Fruit fly (Drosophila melanogaster) ovary, adult (tissue): ENCODE measurements around the gene CG31176.

ENCODE experiments used
- CG17801 ChIP-seq: fragments of 200-800 bp; optimal IDR thresholded peaks from 2 replicates; lab custom pipeline; 2019; ENCODE audit warnings: missing biosample characterization, mild to moderate bottlenecking, missing genetic modification characterization, moderate library complexity; ENCODE audit not compliant: partially characterized antibody

The CG31176 gene

DNA sequence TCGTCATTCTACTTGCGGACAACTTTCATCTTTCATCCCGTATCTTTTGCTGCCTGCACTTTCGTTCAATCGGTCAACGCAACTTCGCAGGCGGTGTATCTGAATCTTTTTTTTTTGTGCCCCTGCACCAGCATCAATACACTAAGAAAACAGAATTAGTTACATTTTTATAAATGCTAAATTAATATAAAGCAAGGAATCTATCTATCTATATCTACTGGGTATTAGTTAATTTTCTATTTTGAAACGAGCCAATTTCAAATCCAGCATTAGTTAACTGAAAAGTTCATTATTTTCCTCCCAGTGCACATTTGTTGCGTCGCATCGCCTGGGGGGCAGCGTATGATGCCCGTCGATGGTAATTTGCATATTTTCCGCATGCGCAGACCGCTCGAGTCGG, 13.4 kb upstream of the CG31176 start:
- no peak for TF ChIP-seq CG17801

DNA sequence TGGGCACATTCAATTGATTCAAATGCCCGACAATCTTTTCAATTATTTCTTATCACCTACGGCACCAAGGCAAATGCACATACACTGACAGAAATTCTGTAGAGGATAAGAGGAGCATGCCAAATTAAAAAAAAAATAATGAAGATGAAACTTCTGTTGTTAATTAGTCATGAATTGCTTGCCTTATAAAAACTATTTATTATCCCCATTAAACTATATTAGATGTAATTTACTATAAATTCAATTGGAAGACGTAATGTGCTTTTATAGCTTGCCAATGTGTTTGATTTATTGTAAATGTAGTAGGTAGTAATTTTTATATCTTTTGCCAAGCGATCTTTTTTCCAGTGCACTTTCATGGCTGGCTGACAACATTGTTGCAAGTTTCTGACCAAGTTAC, 12.2 kb upstream of the CG31176 start:
- no peak for TF ChIP-seq CG17801

DNA sequence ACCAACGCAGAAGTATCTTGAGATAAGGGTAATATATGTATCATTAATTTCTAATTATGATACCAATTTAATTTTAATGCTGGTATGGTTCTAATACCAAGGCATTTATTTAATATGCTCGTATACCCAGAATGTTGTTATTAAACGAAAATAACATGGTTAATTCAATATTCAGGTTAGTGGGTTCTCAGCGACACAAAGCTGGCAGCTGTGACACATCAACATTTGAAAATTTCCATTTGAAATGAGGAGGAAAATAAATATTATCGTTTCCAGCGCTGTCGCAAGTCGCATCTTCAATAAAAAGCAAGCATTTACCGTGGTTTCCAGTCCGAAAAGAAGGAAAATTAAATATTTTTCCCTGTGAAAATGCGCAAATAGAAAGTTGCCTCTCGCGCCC, 11.5 kb upstream of the CG31176 start:
- no peak for TF ChIP-seq CG17801

DNA sequence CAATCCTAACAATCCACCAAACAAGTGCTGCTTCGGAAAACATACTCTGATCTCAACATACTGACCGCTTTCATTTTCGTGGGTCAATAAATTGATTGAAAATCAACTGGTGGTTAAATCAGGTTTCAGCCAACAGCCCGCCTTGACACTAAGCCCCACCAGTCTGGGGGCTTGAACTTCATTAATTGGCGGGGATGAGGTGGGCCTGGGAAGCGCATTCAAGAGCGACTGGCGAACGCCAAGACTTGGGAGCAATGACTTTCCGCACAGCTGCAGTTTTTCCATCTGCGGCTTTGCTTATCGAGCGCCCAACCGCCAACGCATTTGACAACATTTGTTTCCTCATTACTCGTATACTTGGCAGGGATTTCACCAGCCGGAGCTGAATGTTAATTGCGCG, 7.1 kb upstream of the CG31176 start:
- TF ChIP-seq CG17801, result no peak

DNA sequence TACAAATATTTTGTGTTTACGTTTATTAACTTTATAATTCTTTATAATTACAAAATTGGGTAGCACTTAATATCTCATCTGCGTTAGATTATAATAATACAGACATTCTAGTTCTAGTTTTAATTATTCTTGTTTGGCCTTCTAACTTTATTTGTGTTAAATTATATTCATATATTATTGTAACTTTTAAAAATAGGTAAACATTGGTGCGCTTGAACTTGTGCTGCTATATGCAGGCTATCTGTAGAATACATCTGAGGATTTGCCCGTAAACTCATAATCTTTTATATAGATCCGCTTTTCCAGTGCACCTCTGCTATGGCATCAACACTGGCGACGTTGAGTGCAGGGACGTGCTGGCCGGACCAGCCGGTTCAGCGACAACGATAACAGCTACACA, 3.0 kb upstream of the CG31176 start:
- no peak for TF ChIP-seq CG17801

DNA sequence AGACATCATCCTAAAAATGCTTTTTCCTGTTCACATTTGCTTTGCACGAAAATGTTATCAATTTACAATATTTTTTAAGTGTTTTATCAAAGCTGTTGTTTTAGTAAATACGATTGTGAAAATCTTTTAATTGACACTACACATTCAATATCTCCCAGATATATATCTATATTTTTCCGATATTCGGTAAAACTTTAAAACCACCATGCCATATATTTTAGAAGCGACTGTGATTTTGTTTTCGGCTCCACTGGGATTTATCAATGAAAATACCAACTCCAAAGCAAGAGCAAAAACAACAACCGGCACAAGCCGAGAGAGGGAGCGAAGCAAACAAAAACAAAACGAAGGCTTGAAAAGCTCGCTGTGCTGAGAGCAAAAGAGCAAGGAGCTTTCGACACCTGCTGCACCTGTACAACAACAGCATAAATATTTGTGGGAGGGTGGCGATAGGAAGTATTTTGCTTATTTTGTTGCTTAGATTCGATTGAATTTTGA, 523 bp upstream of the CG31176 start:
- TF ChIP-seq CG17801, result no peak

DNA sequence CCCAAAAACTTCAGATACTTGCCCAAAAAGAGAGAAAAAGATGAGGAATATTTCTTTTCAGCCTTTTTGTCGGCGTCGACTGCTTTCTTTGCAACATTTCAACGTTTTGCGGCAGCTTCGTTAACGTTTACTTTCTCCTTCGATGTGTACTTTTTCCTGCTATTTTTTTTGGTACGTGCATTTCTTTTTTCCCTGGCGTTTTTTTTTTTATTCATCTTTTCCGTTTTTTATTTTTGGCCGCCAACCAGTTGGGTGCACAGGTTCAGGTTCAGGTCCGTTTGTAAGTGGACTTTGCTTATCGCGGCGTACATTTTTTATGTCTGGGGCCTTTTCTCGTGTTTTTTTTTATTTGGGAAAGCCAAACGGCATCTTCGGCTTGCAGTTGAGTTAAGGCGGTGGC, 15.0 kb downstream of the CG31176 start:
- TF ChIP-seq CG17801, result no peak

DNA sequence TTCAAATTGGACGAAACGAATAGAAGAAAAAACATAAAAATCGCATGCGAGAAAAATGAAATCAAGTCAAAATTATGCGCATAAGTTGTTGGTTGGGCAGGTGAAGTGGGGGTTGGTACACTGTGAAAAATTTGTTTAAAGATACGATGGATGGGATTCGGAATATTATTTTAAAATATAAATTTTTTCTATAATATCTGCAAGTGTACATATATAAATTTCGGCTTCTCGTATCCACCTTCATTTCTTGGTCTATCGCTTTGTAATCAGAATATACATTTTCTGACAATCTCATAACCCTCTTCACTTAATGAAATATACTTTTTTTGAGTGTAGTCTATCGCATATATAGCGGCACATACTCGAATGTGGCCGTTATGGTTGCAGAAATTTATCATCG, 16.1 kb downstream of the CG31176 start:
- no peak for TF ChIP-seq CG17801

DNA sequence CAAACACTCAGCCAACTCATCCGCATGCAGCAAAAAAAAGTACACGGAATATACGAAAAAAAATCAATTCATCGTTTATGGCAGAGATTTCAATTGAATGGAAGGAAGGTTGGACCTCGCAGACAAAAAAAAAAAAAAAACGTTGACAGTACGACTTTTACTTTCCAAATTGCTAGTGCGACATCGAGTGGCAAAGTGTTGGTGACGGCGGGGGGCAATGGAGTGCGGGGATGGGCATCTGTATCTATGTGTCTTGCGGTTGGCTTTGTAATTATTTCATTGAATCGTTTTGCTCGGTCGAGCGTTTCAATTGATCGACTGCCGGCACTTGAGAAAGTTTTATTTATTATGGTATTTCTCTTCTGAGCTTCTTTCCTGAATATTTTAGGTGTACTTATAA, 17.9 kb downstream of the CG31176 start:
- TF ChIP-seq CG17801, result no peak

DNA sequence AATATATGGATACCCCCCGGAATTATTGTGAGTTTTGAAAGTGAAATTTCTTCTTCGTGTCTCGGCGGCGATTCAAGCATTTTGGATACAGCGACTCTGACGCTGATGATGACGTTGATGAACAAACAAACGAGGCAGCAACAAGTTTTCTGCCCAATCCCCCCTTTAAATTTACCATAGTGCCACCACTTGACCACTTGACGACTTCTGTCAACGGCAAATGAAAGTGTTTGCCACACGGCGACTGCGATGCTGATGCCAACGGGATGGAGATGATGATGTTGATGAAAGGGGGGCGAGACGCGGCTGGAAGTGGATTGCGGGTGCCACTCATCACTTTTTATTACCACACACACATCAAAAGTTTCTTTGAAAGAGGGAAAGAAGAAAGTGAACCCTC, 19.0 kb downstream of the CG31176 start:
- no peak for TF ChIP-seq CG17801

DNA sequence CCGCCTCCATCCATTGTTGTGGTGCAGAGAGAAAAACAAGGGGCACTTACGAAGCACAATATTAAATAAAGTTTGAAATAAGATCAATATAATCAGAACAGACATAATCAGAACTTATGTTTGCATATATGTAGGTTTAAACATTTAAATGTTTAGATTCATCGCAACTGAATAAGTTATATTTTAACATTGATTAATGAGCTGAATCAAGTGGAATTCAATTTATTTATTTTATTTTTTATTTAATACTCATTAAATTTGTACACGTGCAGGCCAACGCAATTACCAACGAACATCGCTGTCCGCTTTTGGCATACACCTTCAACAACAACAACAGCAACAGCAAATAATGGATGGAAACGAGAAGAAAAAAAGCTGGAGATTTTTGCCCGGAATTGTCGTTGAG, 20.6 kb downstream of the CG31176 start:
- TF ChIP-seq CG17801, result no peak

DNA sequence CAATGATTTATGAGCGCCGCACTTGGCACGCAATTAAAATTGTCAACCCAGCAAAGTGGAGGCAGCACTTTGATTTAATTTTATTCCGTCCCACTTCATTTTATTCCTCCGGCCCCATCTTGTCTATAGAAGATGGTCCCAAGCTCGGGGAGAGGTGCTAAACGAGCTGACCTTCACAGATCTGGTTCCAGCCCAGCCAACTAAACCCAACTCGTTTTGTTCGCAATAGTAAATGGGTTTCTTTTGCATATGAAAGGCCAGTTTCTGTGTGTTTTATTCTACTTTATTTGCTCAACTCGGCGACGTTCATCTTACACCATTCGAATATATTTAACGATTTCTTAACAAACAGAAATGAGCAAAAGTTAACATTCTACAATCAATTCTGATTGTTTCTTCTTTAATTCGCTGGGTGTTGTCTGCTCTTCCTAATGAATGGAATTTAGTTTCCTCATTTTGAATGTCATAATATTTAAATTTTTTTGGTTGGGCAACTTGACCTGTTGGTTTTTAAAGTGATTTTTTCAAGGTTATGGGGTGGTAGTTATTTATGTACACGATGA, 26.3 kb downstream of the CG31176 start:
- no peak for TF ChIP-seq CG17801

DNA sequence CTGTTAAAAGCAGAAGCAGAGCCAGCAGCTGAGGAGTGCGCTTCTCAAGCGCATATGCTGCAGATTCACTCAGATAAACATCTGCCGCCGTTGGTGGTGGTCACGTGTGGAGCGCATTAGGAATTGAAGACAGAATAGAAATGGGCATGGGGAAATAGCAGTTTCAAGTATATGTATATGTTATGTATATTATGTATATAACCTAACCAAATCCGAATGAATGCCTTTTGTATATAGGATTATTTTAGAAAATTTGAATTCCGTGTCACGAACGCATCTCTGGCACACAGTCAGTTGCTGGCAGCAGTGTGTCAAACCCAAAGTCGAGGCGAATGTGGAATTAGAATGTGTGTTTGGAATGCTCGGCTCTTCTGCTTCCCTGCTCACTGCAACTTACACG, 28.3 kb downstream of the CG31176 start:
- TF ChIP-seq CG17801, result no peak

DNA sequence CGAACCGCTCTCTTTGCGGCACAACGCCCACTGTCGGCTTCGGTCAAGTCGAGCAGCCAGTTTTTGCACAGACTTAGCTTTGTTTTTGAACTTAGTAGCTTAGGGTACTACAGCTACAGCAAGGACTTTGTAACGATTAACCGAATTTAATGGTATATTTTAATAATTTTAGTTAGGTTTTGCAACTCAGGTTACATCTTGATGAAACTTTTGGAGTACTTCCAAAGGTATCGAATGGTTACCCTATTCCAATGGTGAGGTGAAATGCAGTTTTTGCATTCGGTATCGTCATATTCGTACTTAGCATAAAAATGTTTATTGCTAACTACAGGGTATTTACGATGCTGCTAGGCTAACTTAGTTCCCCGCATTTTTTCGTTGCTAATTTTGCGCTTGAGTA, 30.9 kb downstream of the CG31176 start:
- TF ChIP-seq CG17801, result no peak

DNA sequence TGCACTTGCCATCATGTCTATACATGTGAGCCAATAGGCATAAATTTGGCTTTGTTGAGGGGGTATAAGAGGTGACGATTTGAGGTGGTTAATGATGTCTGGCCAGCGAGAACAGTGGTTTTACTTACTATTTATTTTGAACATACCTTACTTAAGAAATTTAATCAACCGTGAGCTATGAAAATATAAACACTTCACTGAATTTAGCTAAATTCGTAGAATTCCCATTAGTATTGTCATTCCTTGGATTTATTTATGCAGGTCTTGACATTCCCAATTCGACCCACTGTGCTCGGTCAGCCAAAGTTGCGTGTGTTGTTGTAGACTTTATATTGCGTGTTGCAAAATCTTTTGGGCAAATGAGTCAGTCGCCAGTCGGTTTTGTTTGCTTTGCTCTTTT, 31.6 kb downstream of the CG31176 start:
- TF ChIP-seq CG17801, result no peak

DNA sequence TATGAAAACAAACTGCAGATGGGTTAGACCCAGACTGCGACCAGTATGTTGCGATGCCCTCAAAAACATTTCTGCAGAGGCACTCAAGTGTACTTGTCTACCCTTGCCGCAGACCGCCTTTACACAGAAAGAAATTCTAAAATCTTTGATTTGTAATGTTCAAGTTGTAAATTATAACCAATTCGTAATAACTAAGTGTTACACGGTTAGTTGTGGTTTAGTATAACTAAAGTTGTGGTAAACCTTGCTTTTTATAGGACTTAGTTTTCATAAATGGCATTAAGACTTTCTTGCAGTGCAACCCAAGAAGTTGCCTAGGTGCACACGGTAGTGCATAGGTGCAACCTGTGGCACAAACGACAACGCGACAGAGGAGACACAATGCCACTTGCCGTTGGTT, 37.4 kb downstream of the CG31176 start:
- TF ChIP-seq CG17801, result no peak

DNA sequence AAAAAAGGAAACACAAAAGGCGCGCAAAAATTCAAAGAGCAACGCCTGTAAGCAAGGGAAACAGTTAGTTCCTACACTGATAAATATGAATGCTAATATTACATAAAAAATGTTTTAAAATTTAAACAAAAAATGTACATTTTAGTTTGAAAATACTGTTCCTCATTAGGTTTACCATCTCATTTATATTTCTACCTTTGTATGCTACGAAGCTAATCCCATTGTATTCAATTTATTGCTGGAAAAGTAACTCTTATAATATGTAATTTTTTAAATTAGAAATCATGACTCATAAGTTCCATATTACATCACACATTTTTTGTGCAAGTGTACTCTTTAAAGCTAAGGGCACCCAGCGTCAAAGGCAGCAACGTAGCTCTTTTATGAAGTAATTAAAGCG, 40.1 kb downstream of the CG31176 start:
- TF ChIP-seq CG17801, result no peak

DNA sequence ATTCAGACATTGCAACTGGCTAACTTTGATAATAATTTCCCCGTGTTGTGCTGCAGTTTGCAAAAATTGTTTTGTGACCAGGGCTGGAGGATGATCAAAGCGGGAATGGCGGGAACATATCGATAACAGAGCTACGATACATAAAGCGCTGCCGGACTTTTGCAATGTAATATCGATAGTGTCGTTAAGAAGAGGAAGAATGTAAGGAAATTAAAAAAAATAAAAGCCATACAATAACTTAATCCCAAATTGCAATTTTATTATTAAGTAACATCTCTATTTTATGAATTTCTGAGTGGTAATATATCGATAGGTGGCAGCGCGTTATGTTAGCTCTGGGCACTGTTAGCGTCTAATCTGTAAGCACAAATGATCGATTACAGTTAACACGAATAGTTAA, 47.8 kb downstream of the CG31176 start, which contains the start of gene PolA1:
PolA1 (minus strand) TSS at position 115 of the 400 bp plus-strand sequence.
- no peak for TF ChIP-seq CG17801

DNA sequence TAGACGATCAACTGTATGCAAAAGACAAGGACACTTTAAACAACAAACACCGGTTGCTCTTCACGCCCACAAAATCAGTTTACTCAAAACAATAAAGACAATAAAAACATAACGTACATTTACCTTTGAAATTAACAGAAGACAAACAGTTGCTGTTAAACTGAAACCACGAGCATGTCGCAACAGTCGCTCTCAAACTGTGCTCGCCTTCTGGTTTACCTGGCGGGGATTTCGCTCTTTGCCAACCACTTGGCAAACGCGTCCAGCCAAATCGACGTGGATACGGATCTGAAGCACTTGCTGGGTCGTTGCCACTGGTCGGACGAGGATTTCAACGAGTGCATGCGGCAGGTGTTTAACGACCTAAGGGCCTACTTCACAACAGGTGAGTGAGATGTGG, 54.1 kb downstream of the CG31176 start:
- TF ChIP-seq CG17801, result no peak
